Worm (Caenorhabditis elegans): ENCODE results near the gene F38B6.4.
A peak's percentile ranks its signal among the peaks of the same experiment; 100 is the strongest.

The F38B6.4 gene

DNA sequence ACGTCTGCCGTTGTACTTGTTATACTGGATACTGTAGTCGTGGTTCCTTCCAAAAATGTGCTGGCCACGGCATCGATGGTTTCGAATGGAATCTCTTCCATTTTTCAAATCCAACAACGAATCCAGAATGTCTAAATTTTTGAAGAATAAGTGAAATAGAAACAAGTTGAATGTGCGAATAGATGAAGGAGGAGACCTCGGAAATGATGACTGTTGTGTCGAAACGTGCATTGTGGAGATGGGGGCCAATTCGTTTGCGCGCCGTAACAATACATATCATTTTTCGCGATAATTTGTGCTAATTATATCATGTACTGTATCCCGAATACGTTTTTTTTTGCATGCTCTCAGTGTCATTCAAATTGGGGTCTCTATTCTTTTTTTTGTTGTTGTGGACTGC is 39.5 kb upstream of the F38B6.4 start, which contains the start of gene aexr-1:
aexr-1 (minus strand) TSS at position 101 of the 400 bp plus-strand sequence.
- TF ChIP-seq aly-2 (tag; optimal IDR thresholded peaks at IDR 0.05): no peak
- peak; percentile 85 for TF ChIP-seq aha-1 (tag)

DNA sequence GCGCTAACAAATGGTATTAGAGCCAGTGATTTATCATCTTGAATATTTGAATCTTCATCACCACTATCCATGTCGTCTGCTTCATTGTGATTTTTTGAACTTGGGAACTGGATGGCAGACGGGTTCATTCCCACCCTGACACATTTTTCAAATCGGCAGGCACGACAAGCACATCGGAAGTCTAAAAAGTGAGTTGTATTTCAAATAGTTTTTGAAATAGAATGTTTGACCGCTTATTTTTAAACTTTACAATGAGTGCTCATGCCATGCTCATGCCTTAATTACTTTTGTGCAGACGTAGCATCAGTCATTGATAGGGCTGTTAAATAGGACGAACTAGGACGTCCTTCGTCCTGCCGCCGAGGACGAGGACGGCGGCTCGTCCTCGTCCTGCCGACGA is 36.7 kb upstream of the F38B6.4 start:
- peak; percentile 25 for TF ChIP-seq pqm-1 (tag; optimal IDR thresholded peaks at IDR 0.05)
- no peak for TF ChIP-seq lin-38 (GFP tag; IDR thresholded peaks at IDR 0.05)
- TF ChIP-seq mxl-2 (GFP tag; conservative IDR thresholded peaks at IDR 0.05): no peak
- no peak for TF ChIP-seq F49E8.2 (tag; optimal IDR thresholded peaks at IDR 0.05; ENCODE audit: borderline replicate concordance)
- TF ChIP-seq daf-16 (GFP tag; optimal IDR thresholded peaks at IDR 0.05): no peak
- no peak for TF ChIP-seq daf-16 (tag; optimal IDR thresholded peaks at IDR 0.05)
- no peak for TF ChIP-seq nhr-48 (tag; optimal IDR thresholded peaks at IDR 0.05)
- no peak for TF ChIP-seq mes-2 (tag; optimal IDR thresholded peaks at IDR 0.05; ENCODE audit: poor library complexity, severe bottlenecking)
- TF ChIP-seq lsy-2 (tag; optimal IDR thresholded peaks at IDR 0.05): no peak
- no peak for TF ChIP-seq Y5F2A.4 (GFP tag; optimal IDR thresholded peaks at IDR 0.05)
- no peak for TF ChIP-seq F37D6.2 (tag; optimal IDR thresholded peaks at IDR 0.05)
- no peak for TF ChIP-seq mdt-29 (GFP tag; IDR thresholded peaks at IDR 0.05)
- peak; percentile 93 for TF ChIP-seq aha-1 (tag)
- TF ChIP-seq ZK337.2 (GFP tag; IDR thresholded peaks at IDR 0.05): no peak
- no peak for TF ChIP-seq nhr-111 (GFP tag; optimal IDR thresholded peaks at IDR 0.05)
- no peak for TF ChIP-seq egl-43 (GFP tag; IDR thresholded peaks at IDR 0.05)
- no peak for TF ChIP-seq dmd-9 (GFP tag; IDR thresholded peaks at IDR 0.05)

DNA sequence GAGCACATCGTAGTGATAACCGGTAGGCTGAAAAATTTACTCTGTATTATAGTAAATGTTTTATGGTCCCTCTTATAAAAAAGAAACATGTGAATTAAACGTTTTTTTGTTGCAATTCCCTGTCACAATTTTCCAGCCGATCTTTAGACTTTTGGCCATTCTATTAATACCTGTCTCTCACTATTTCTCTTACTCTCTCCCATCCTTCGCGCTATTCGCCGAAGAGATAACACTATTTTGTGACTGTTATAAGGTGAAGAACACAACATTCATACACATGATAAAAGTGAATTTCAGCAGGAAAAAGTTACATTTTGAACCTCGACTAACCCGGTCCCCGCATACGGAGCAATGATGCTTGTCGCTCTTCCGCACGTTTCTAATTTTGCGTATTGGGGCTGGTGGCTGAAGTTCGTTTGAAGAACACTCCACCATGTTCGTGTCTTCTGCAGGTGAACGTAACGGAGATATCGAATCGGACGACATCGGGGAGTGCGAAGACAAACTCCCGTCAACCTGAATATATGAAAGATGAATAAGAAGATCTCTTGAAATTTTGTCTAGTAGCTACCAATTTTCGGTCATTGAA is 35.6 kb upstream of the F38B6.4 start:
- peak; percentile 41 for TF ChIP-seq nhr-25 (tag; optimal IDR thresholded peaks at IDR 0.05; ENCODE audit: borderline replicate concordance, insufficient read depth)
- TF ChIP-seq daf-16 (GFP tag; optimal IDR thresholded peaks at IDR 0.05): no peak
- peak; percentile 41 for TF ChIP-seq daf-16 (tag; optimal IDR thresholded peaks at IDR 0.05)
- no peak for TF ChIP-seq Y105C5A.15 (GFP tag; IDR thresholded peaks at IDR 0.05)
- peak; percentile 42 for TF ChIP-seq mep-1 (tag; optimal IDR thresholded peaks at IDR 0.05)
- TF ChIP-seq nhr-48 (tag; optimal IDR thresholded peaks at IDR 0.05): peak; percentile 4
- TF ChIP-seq aha-1 (tag): peak; percentile 63
- TF ChIP-seq mdl-1 (tag; optimal IDR thresholded peaks at IDR 0.05): peak in 1 of 2 experiments; percentile 61
- TF ChIP-seq lin-39 (tag; optimal IDR thresholded peaks at IDR 0.05): no peak
- TF ChIP-seq nhr-102 (tag; optimal IDR thresholded peaks at IDR 0.05): peak; percentile 58
- peak; percentile 85 for TF ChIP-seq pqm-1 (tag; optimal IDR thresholded peaks at IDR 0.05)
- peak; percentile 94 for TF ChIP-seq nhr-28 (tag; optimal IDR thresholded peaks at IDR 0.05)
- no peak for TF ChIP-seq hif-1 (tag; optimal IDR thresholded peaks at IDR 0.05)
- peak; percentile 62 for TF ChIP-seq hlh-30 (tag; optimal IDR thresholded peaks at IDR 0.05; ENCODE audit: insufficient read depth)
- TF ChIP-seq unc-62 (GFP tag; optimal IDR thresholded peaks at IDR 0.05 in 1 of 2): peak in 1 of 2 experiments; percentile 72
- TF ChIP-seq unc-62 (tag; optimal IDR thresholded peaks at IDR 0.05): no peak
- TF ChIP-seq nhr-77 (tag; optimal IDR thresholded peaks at IDR 0.05): peak; percentile 22
- peak; percentile 76 for TF ChIP-seq hlh-11 (tag; optimal IDR thresholded peaks at IDR 0.05)
- TF ChIP-seq mxl-3 (GFP tag; optimal IDR thresholded peaks at IDR 0.05): peak; percentile 71
- TF ChIP-seq nhr-42 (GFP tag; IDR thresholded peaks at IDR 0.05): no peak
- no peak for TF ChIP-seq hmg-1.1 (GFP tag; IDR thresholded peaks at IDR 0.05)
- no peak for TF ChIP-seq jun-1 (tag; optimal IDR thresholded peaks at IDR 0.05)
- TF ChIP-seq zip-2 (tag; optimal IDR thresholded peaks at IDR 0.05): no peak
- TF ChIP-seq nhr-76 (tag; optimal IDR thresholded peaks at IDR 0.05): no peak
- peak; percentile 89 for TF ChIP-seq dmd-6 (GFP tag; IDR thresholded peaks at IDR 0.05)
- TF ChIP-seq madf-5 (GFP tag; IDR thresholded peaks at IDR 0.05): no peak
- TF ChIP-seq dve-1 (tag; optimal IDR thresholded peaks at IDR 0.05; ENCODE audit: insufficient read depth): peak; percentile 53
- no peak for TF ChIP-seq spr-1 (tag; optimal IDR thresholded peaks at IDR 0.05)
- TF ChIP-seq lin-13 (GFP tag; optimal IDR thresholded peaks at IDR 0.05): peak; percentile 18
